Fruit fly (Drosophila melanogaster) whole organism, embryonic: ENCODE measurements around the gene mei-P26.

ENCODE experiments used
- Antp ChIP-seq: fragments of 200-800 bp; sonication (Bioruptor generic); optimal IDR thresholded peaks from 3 replicates; lab custom pipeline; 2016; ENCODE audit warnings: missing biosample characterization, missing genetic modification characterization
- Asciz ChIP-seq: fragments of 200-800 bp; sonication (Bioruptor generic); optimal IDR thresholded peaks from 2 replicates; lab custom pipeline; 2017; ENCODE audit warnings: missing biosample characterization, mild to moderate bottlenecking, missing genetic modification characterization, missing genetic modification reagents
- Atf3 ChIP-seq: fragments of 200-800 bp; sonication (Bioruptor generic); optimal IDR thresholded peaks from 3 replicates; lab custom pipeline; 2016; ENCODE audit warnings: missing biosample characterization, missing genetic modification characterization
- Blimp-1 ChIP-seq: fragments of 200-800 bp; sonication (Bioruptor generic); optimal IDR thresholded peaks from 3 replicates; lab custom pipeline; 2018; ENCODE audit warnings: missing biosample characterization, missing genetic modification characterization, mild to moderate bottlenecking, moderate library complexity, missing genetic modification reagents
- CG10267 ChIP-seq: fragments of 200-800 bp; sonication (Bioruptor generic); optimal IDR thresholded peaks from 2 replicates; lab custom pipeline; 2018; ENCODE audit warnings: missing biosample characterization, mild to moderate bottlenecking, missing genetic modification characterization, moderate library complexity
- CG10366 ChIP-seq: fragments of 200-800 bp; sonication (Bioruptor generic); IDR thresholded peaks from 2 replicates; pipeline ENCODE4 v1.3.6; 2022; ENCODE audit warnings: missing biosample characterization, missing genetic modification characterization
- CG12299 ChIP-seq: fragments of 200-800 bp; sonication (Bioruptor generic); optimal IDR thresholded peaks from 2 replicates; lab custom pipeline; 2018; ENCODE audit warnings: missing biosample characterization, mild to moderate bottlenecking, missing genetic modification characterization
- CG14441 ChIP-seq: fragments of 200-800 bp; sonication (Bioruptor generic); IDR thresholded peaks from 2 replicates; pipeline ENCODE4 v1.3.6; 2022; ENCODE audit warnings: missing biosample characterization, missing genetic modification characterization
- CG16815 ChIP-seq: fragments of 200-800 bp; sonication (Bioruptor generic); optimal IDR thresholded peaks from 3 replicates; lab custom pipeline; 2017; ENCODE audit warnings: missing biosample characterization, mild to moderate bottlenecking, missing genetic modification characterization
- CG1792 ChIP-seq: fragments of 200-800 bp; sonication (Bioruptor generic); optimal IDR thresholded peaks from 2 replicates; lab custom pipeline; 2016; ENCODE audit warnings: missing biosample characterization, missing genetic modification characterization
- CG1832 ChIP-seq: fragments of 200-800 bp; sonication (Bioruptor generic); optimal IDR thresholded peaks from 2 replicates; lab custom pipeline; 2017; ENCODE audit warnings: missing biosample characterization, mild to moderate bottlenecking, missing genetic modification characterization, inconsistent platforms
- CG18476 ChIP-seq: fragments of 200-800 bp; sonication (Bioruptor generic); optimal IDR thresholded peaks from 2 replicates; lab custom pipeline; 2016; ENCODE audit warnings: missing biosample characterization, mild to moderate bottlenecking, missing genetic modification characterization
- CG31441 ChIP-seq: fragments of 200-800 bp; sonication (Bioruptor generic); IDR thresholded peaks from 2 replicates; pipeline ENCODE4 v1.3.6; 2022; ENCODE audit warnings: missing biosample characterization, missing genetic modification characterization
- CG4730 ChIP-seq: fragments of 200-800 bp; sonication (Bioruptor generic); IDR thresholded peaks from 2 replicates; pipeline ENCODE4 v1.3.6; 2022; ENCODE audit warnings: missing biosample characterization, missing genetic modification characterization
- CG6689 ChIP-seq: fragments of 200-800 bp; sonication (Bioruptor generic); IDR thresholded peaks from 2 replicates; pipeline ENCODE4 v1.3.6; 2022; ENCODE audit warnings: missing biosample characterization, missing genetic modification characterization
- CG7786 ChIP-seq: fragments of 200-800 bp; sonication (Bioruptor generic); optimal IDR thresholded peaks from 2 replicates; lab custom pipeline; 2016; ENCODE audit warnings: missing biosample characterization, missing genetic modification characterization
- CG9876 ChIP-seq: fragments of 200-800 bp; sonication (Bioruptor generic); optimal IDR thresholded peaks from 2 replicates; lab custom pipeline; 2016; ENCODE audit warnings: missing biosample characterization, missing genetic modification characterization
- CrebB ChIP-seq: fragments of 200-800 bp; sonication (Bioruptor generic); optimal IDR thresholded peaks from 3 replicates; lab custom pipeline; 2018; ENCODE audit warnings: missing biosample characterization, mild to moderate bottlenecking, missing genetic modification characterization
- Deaf1 ChIP-seq: fragments of 200-800 bp; optimal IDR thresholded peaks from 3 replicates; lab custom pipeline; 2019; ENCODE audit warnings: missing biosample characterization, mild to moderate bottlenecking, missing genetic modification characterization, moderate library complexity
- Drgx ChIP-seq: fragments of 200-800 bp; sonication (Bioruptor generic); IDR thresholded peaks from 2 replicates; pipeline ENCODE4 v1.3.6; 2022; ENCODE audit warnings: missing biosample characterization, missing genetic modification characterization
- Ets65A ChIP-seq: fragments of 200-800 bp; sonication (Bioruptor generic); peaks from one replicate; lab custom pipeline; 2016; ENCODE audit warnings: missing biosample characterization, missing genetic modification characterization
- Fer3 ChIP-seq: fragments of 200-800 bp; sonication (Bioruptor generic); optimal IDR thresholded peaks from 2 replicates; lab custom pipeline; 2018; ENCODE audit warnings: missing biosample characterization, mild to moderate bottlenecking, missing genetic modification characterization, moderate library complexity
- Meics ChIP-seq: fragments of 200-800 bp; sonication (Bioruptor generic); optimal IDR thresholded peaks from 2 replicates; lab custom pipeline; 2017; ENCODE audit warnings: missing biosample characterization, mild to moderate bottlenecking, missing genetic modification characterization
- Mrtf ChIP-seq: fragments of 200-800 bp; sonication (Bioruptor generic); IDR thresholded peaks from 3 replicates; pipeline ENCODE4 v1.3.6; 2022; ENCODE audit warnings: missing biosample characterization, missing genetic modification characterization
- NC2α ChIP-seq: fragments of 200-800 bp; sonication (Bioruptor generic); optimal IDR thresholded peaks from 2 replicates; lab custom pipeline; 2016; ENCODE audit warnings: missing biosample characterization, missing genetic modification characterization
- Sox102F ChIP-seq: fragments of 200-800 bp; sonication (Bioruptor generic); optimal IDR thresholded peaks from 2 replicates; lab custom pipeline; 2018; ENCODE audit warnings: missing biosample characterization, mild to moderate bottlenecking, missing genetic modification characterization, moderate library complexity
- Ssrp ChIP-seq: fragments of 200-800 bp; sonication (Bioruptor generic); optimal IDR thresholded peaks from 2 replicates; lab custom pipeline; 2018; ENCODE audit warnings: missing biosample characterization, mild to moderate bottlenecking, missing genetic modification characterization, moderate library complexity
- Trl ChIP-seq, 3 experiments: fragments of >200 bp in 2 of 3; fragments of 200-800 bp in 1 of 3; sonication (Bioruptor generic) in 1 of 3; optimal IDR thresholded peaks; 2 replicates in 1 of 3; 3 replicates in 2 of 3; lab custom pipeline; 2016 to 2017; ENCODE audit warnings: missing biosample characterization in 1 of 3, missing genetic modification characterization in 1 of 3
- Xbp1 ChIP-seq: fragments of 200-800 bp; sonication (Bioruptor generic); optimal IDR thresholded peaks from 3 replicates; lab custom pipeline; 2016; ENCODE audit warnings: missing biosample characterization, mild to moderate bottlenecking, missing genetic modification characterization
- ara ChIP-seq: fragments of 200-800 bp; sonication (Bioruptor generic); IDR thresholded peaks from 2 replicates; pipeline ENCODE4 v1.3.6; 2022; ENCODE audit warnings: missing biosample characterization, missing genetic modification characterization
- ash1 ChIP-seq: fragments of 200-800 bp; sonication (Bioruptor generic); optimal IDR thresholded peaks from 2 replicates; lab custom pipeline; 2018; ENCODE audit warnings: missing biosample characterization, mild to moderate bottlenecking, missing genetic modification characterization
- crol ChIP-seq: fragments of 200-800 bp; sonication (Bioruptor generic); IDR thresholded peaks from 2 replicates; pipeline ENCODE4 v1.3.6; 2022; ENCODE audit warnings: missing biosample characterization, missing genetic modification characterization
- gcm ChIP-seq: fragments of 200-800 bp; sonication (Bioruptor generic); optimal IDR thresholded peaks from 2 replicates; lab custom pipeline; 2019; ENCODE audit warnings: missing biosample characterization, mild to moderate bottlenecking, missing genetic modification characterization, moderate library complexity
- grau ChIP-seq: fragments of 200-800 bp; optimal IDR thresholded peaks from 3 replicates; lab custom pipeline; 2019; ENCODE audit warnings: missing biosample characterization, mild to moderate bottlenecking, missing genetic modification characterization, moderate library complexity
- hkb ChIP-seq, 2 experiments: fragments of 200-800 bp in 1 of 2; fragments of >200 bp in 1 of 2; sonication (Bioruptor generic) in 1 of 2; IDR thresholded peaks in 1 of 2; optimal IDR thresholded peaks in 1 of 2; 2 replicates each; pipeline versions ENCODE4 v1.3.6 to Lab custom; 2017 to 2022; ENCODE audit warnings: missing biosample characterization in 1 of 2, missing genetic modification characterization in 1 of 2
- ind ChIP-seq: fragments of 200-800 bp; sonication (Bioruptor generic); optimal IDR thresholded peaks from 3 replicates; lab custom pipeline; 2016; ENCODE audit warnings: missing biosample characterization, missing genetic modification characterization
- luna ChIP-seq: fragments of 200-800 bp; sonication (Bioruptor generic); optimal IDR thresholded peaks from 2 replicates; lab custom pipeline; 2016; ENCODE audit warnings: missing biosample characterization, missing genetic modification characterization
- mirr ChIP-seq: fragments of 200-800 bp; sonication (Bioruptor generic); optimal IDR thresholded peaks from 3 replicates; lab custom pipeline; 2018; ENCODE audit warnings: missing biosample characterization, mild to moderate bottlenecking, missing genetic modification characterization
- nerfin-1 ChIP-seq: fragments of 200-800 bp; sonication (Bioruptor generic); optimal IDR thresholded peaks from 3 replicates; lab custom pipeline; 2019; ENCODE audit warnings: missing biosample characterization, mild to moderate bottlenecking, missing genetic modification characterization, moderate library complexity
- oc ChIP-seq: fragments of 200-800 bp; sonication (Bioruptor generic); optimal IDR thresholded peaks from 2 replicates; lab custom pipeline; 2018; ENCODE audit warnings: missing biosample characterization, mild to moderate bottlenecking, missing genetic modification characterization, moderate library complexity
- onecut ChIP-seq: fragments of 200-800 bp; sonication (Bioruptor generic); IDR thresholded peaks from 2 replicates; pipeline ENCODE4 v1.3.6; 2022; ENCODE audit warnings: missing biosample characterization, missing genetic modification characterization
- otp ChIP-seq: fragments of 200-800 bp; sonication (Bioruptor generic); IDR thresholded peaks from 3 replicates; pipeline ENCODE4, ENCODE4 v1.3.6; 2022; ENCODE audit warnings: missing biosample characterization, missing genetic modification characterization
- salm ChIP-seq: fragments of 200-800 bp; sonication (Bioruptor generic); optimal IDR thresholded peaks from 2 replicates; lab custom pipeline; 2018; ENCODE audit warnings: missing biosample characterization, mild to moderate bottlenecking, missing genetic modification characterization
- sc ChIP-seq, 3 experiments: fragments of >200 bp in 2 of 3; fragments of 200-800 bp in 1 of 3; sonication (Bioruptor generic) in 1 of 3; optimal IDR thresholded peaks; 2 replicates in 2 of 3; 3 replicates in 1 of 3; lab custom pipeline; 2017; ENCODE audit warnings: mild to moderate bottlenecking in 1 of 3, missing biosample characterization in 1 of 3, missing genetic modification characterization in 1 of 3, missing genetic modification reagents in 1 of 3
- sens ChIP-seq: fragments of 200-800 bp; sonication (Bioruptor generic); peaks from one replicate; lab custom pipeline; 2016; ENCODE audit warnings: missing biosample characterization, missing genetic modification characterization
- sisA ChIP-seq: fragments of 200-800 bp; sonication (Bioruptor generic); IDR thresholded peaks from 2 replicates; pipeline ENCODE4 v1.3.6; 2022; ENCODE audit warnings: missing biosample characterization, missing genetic modification characterization
- slou ChIP-seq: fragments of 200-800 bp; sonication (Bioruptor generic); optimal IDR thresholded peaks from 3 replicates; lab custom pipeline; 2016; ENCODE audit warnings: missing biosample characterization, missing genetic modification characterization
- tx ChIP-seq: fragments of 200-800 bp; sonication (Bioruptor generic); optimal IDR thresholded peaks from 2 replicates; lab custom pipeline; 2016; ENCODE audit warnings: missing biosample characterization, missing genetic modification characterization

Gene mei-P26

DNA sequence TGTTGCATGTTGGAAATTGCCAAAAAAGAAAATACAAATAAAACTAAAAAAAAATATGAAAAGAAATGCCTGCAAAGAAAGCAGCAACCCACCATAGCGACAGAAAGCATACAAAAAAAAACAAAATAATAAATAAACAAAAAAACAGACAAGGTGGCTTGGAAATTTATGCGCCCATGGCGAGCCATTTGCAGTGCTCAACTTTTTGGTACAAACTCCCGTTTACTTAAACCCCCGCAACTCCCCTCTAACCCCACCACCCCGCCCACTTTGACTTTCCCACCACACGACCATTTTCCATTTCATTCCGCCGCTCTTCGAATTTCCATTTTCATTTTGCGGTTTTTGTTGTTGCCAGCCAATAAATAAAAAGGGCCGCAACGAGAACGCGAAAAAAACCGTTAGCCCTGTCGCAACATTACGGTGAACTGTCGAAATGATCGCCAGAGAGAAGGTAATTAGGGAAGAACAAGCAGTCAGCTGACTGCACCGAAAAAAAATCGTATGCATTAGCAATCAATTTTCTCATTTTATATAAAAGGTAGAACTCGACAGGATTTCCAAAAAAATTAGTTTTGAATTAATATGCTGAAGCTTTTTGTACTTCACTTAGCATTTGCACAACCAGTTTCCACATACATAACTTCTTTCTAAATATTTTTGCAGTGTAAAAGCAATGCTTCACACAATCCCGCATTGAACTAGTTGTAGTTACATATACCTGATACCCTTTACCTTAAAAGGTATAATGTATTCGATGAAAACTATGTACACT lies 26.1 kb upstream of the mei-P26 start (continued):
- TF ChIP-seq CG9876 (GFP tag; lab: Kevin White, UChicago) (no peak), otp (GFP tag; lab: Robert Waterston, UW) (peak; percentile 51; the same call in 1 of the 3 replicates), Xbp1 (GFP tag; lab: Kevin White, UChicago) (peak; percentile 55), sc (optimal IDR thresholded peaks at IDR 0.05; lab: Kevin White, UChicago) (no peak), sc (GFP tag; optimal IDR thresholded peaks at IDR 0.05; lab: Kevin White, UChicago) (peak; percentile 27), sens (GFP tag; lab: Kevin White, UChicago) (peak; percentile 91), Fer3 (tag; lab: Kevin White, UChicago) (peak; percentile 16), CG12299 (tag; lab: Kevin White, UChicago) (no peak), Mrtf (GFP tag; lab: Robert Waterston, UW) (0 out of 3 replicates have a peak, but pooled peaks have one; percentile 35), mirr (GFP tag; lab: Kevin White, UChicago) (no peak), ash1 (no peak), CG10366 (GFP tag; lab: Robert Waterston, UW) (peak; percentile 24; the same call in 1 of the 2 replicates), Deaf1 (tag; lab: Kevin White, UChicago) (peak; percentile 11), crol (GFP tag; lab: Robert Waterston, UW) (peak; percentile 53), Antp (GFP tag; lab: Kevin White, UChicago) (peak; percentile 39), tx (peak; percentile 33), oc (tag; lab: Kevin White, UChicago) (peak; percentile 40), onecut (peak; percentile 31; the same call in 1 of the 2 replicates), Sox102F (GFP tag; lab: Kevin White, UChicago) (peak; percentile 74), grau (tag; lab: Kevin White, UChicago) (peak; percentile 62), Ets65A (peak; percentile 86), luna (GFP tag; lab: Kevin White, UChicago) (no peak), CG10267 (tag; lab: Kevin White, UChicago) (peak; percentile 30), ind (GFP tag; lab: Kevin White, UChicago) (peak; percentile 16), ara (GFP tag; lab: Robert Waterston, UW) (no peak), CG1832 (GFP tag; lab: Kevin White, UChicago) (no peak), CG6689 (peak; percentile 35; the same call in 1 of the 2 replicates), Atf3 (GFP tag; lab: Kevin White, UChicago) (peak; percentile 1), CG4730 (peak; percentile 38; the same call in 1 of the 2 replicates), CG16815 (GFP tag; lab: Kevin White, UChicago) (peak; percentile 27), salm (tag; lab: Kevin White, UChicago) (peak; percentile 29), nerfin-1 (tag; lab: Kevin White, UChicago) (no peak), CG14441 (GFP tag; lab: Robert Waterston, UW) (peak; percentile 47; the same call in 1 of the 2 replicates), sisA (GFP tag; lab: Robert Waterston, UW) (peak; percentile 66), CG31441 (GFP tag; lab: Robert Waterston, UW) (peak; percentile 74), Trl (optimal IDR thresholded peaks at IDR 0.05; lab: Kevin White, UChicago) (no peak), Trl (GFP tag; optimal IDR thresholded peaks at IDR 0.05; lab: Kevin White, UChicago) (peak; percentile 34), Drgx (GFP tag; lab: Robert Waterston, UW) (peak; percentile 6; the same call in 1 of the 2 replicates), Ssrp (tag; lab: Kevin White, UChicago) (peak; percentile 65), CrebB (tag; lab: Kevin White, UChicago) (no peak), gcm (GFP tag; lab: Kevin White, UChicago) (peak; percentile 38), CG1792 (GFP tag; lab: Kevin White, UChicago) (no peak), NC2α (GFP tag; lab: Kevin White, UChicago) (peak; percentile 4), Meics (peak; percentile 45), Asciz (GFP tag; lab: Kevin White, UChicago) (peak; percentile 10), Blimp-1 (GFP tag; lab: Kevin White, UChicago) (peak; percentile 47), CG18476 (GFP tag; lab: Kevin White, UChicago) (peak; percentile 28), slou (GFP tag; lab: Kevin White, UChicago) (no peak), CG7786 (peak; percentile 51), hkb (optimal IDR thresholded peaks at IDR 0.05; lab: Kevin White, UChicago) (no peak), hkb (GFP tag; IDR thresholded peaks at IDR 0.05; lab: Robert Waterston, UW) (peak; percentile 62)
